Worm (Caenorhabditis elegans): ENCODE data around the gene cyp-33C12.

- TF ChIP-seq ztf-16 (tag; optimal IDR thresholded peaks at IDR 0.05) = no peak
- no peak for TF ChIP-seq ets-4 (tag; optimal IDR thresholded peaks at IDR 0.05)
- TF ChIP-seq C38D4.7 (GFP tag; optimal IDR thresholded peaks at IDR 0.05) = no peak
- TF ChIP-seq unc-42 (tag; optimal IDR thresholded peaks at IDR 0.05) = no peak
- TF ChIP-seq pag-3 (tag; optimal IDR thresholded peaks at IDR 0.05; ENCODE audit: borderline replicate concordance) = no peak
- TF ChIP-seq pha-4 (tag; optimal IDR thresholded peaks at IDR 0.05) = no peak
These were observed 13.1 kb downstream of the cyp-33C12 start, which contains the start of gene srbc-42 for ce11 chrV:2191122-2191521.
